Worm (Caenorhabditis elegans) whole organism, L3 larva: ENCODE measurements around the gene C12D8.9.

Experiments used
- ZK546.5 ChIP-seq: sonication (generic microtip); optimal IDR thresholded peaks from 2 replicates; lab custom pipeline; 2017; ENCODE audit warnings: missing biosample characterization, missing genetic modification characterization
- ama-1 ChIP-seq: fragments of 150-350 bp; optimal IDR thresholded peaks from 2 replicates; lab custom pipeline; 2018
- ceh-28 ChIP-seq: fragments of 150-350 bp; optimal IDR thresholded peaks from 2 replicates; lab custom pipeline; 2014; ENCODE audit warnings: missing biosample characterization, missing genetic modification reagents, missing genetic modification characterization
- ceh-82 ChIP-seq: fragments of 150-350 bp; optimal IDR thresholded peaks from 2 replicates; lab custom pipeline; 2014; ENCODE audit warnings: missing biosample characterization, missing genetic modification characterization
- ceh-9 ChIP-seq: sonication (generic microtip); optimal IDR thresholded peaks from 2 replicates; lab custom pipeline; 2018; ENCODE audit warnings: missing biosample characterization, missing genetic modification characterization
- egl-5 ChIP-seq: fragments of 150-350 bp; optimal IDR thresholded peaks from 2 replicates; lab custom pipeline; 2017; ENCODE audit warnings: missing biosample characterization, missing genetic modification reagents, missing genetic modification characterization, inconsistent platforms
- elt-1 ChIP-seq: fragments of 150-350 bp; optimal IDR thresholded peaks from 2 replicates; lab custom pipeline; 2014; ENCODE audit warnings: missing biosample characterization, missing genetic modification characterization
- elt-2 ChIP-seq: sonication (generic microtip); optimal IDR thresholded peaks from 2 replicates; lab custom pipeline; 2016; ENCODE audit warnings: missing genetic modification reagents, mild to moderate bottlenecking, missing genetic modification characterization, missing compliant biosample characterization
- elt-3 ChIP-seq, 3 experiments: fragments of 150-350 bp in 1 of 3; sonication (generic microtip) in 2 of 3; optimal IDR thresholded peaks; 2 replicates in 2 of 3; 4 replicates in 1 of 3; lab custom pipeline; 2014 to 2017; ENCODE audit warnings: missing biosample characterization in 3 of 3, missing genetic modification characterization in 3 of 3
- fkh-10 ChIP-seq: sonication (generic microtip); optimal IDR thresholded peaks from 2 replicates; lab custom pipeline; 2017; ENCODE audit warnings: missing biosample characterization, missing genetic modification reagents, missing genetic modification characterization
- hmg-11 ChIP-seq: sonication (generic microtip); optimal IDR thresholded peaks from 2 replicates; lab custom pipeline; 2016; ENCODE audit warnings: missing genetic modification characterization, missing compliant biosample characterization
- lin-15B ChIP-seq: fragments of 150-350 bp; optimal IDR thresholded peaks from 2 replicates; lab custom pipeline; 2014; ENCODE audit warnings: missing biosample characterization, missing genetic modification characterization
- lin-39 ChIP-seq: fragments of 150-350 bp; optimal IDR thresholded peaks from 2 replicates; lab custom pipeline; 2018; ENCODE audit warnings: missing biosample characterization, missing genetic modification reagents, missing genetic modification characterization
- mdl-1 ChIP-seq: fragments of 150-350 bp; optimal IDR thresholded peaks from 2 replicates; lab custom pipeline; 2014; ENCODE audit warnings: missing biosample characterization, missing genetic modification characterization
- nfya-1 ChIP-seq: sonication (generic microtip); optimal IDR thresholded peaks from 2 replicates; lab custom pipeline; 2017; ENCODE audit warnings: missing genetic modification characterization, mild to moderate bottlenecking, missing compliant biosample characterization, antibody characterized with exemption, moderate library complexity; ENCODE audit not compliant: insufficient read depth
- nhr-11 ChIP-seq: fragments of 150-350 bp; optimal IDR thresholded peaks from 2 replicates; lab custom pipeline; 2014; ENCODE audit warnings: missing biosample characterization, missing genetic modification characterization
- nhr-237 ChIP-seq: fragments of 150-350 bp; optimal IDR thresholded peaks from 2 replicates; lab custom pipeline; 2014; ENCODE audit warnings: missing biosample characterization, missing genetic modification characterization
- nhr-28 ChIP-seq: fragments of 150-350 bp; optimal IDR thresholded peaks from 2 replicates; lab custom pipeline; 2014; ENCODE audit warnings: missing biosample characterization, missing genetic modification characterization
- nhr-76 ChIP-seq: fragments of 150-350 bp; sonication (generic microtip); optimal IDR thresholded peaks from 5 replicates; lab custom pipeline; 2014; ENCODE audit warnings: missing biosample characterization, missing genetic modification characterization
- pha-4 ChIP-seq: fragments of 150-350 bp; optimal IDR thresholded peaks from 2 replicates; lab custom pipeline; 2014; ENCODE audit warnings: missing biosample characterization, missing genetic modification reagents, missing genetic modification characterization
- pqm-1 ChIP-seq: fragments of 150-350 bp; optimal IDR thresholded peaks from 2 replicates; lab custom pipeline; 2017; ENCODE audit warnings: missing biosample characterization, missing genetic modification characterization, inconsistent platforms
- sea-2 ChIP-seq: fragments of 150-350 bp; sonication (generic microtip); optimal IDR thresholded peaks from 4 replicates; lab custom pipeline; 2014; ENCODE audit warnings: missing biosample characterization, missing genetic modification reagents, missing genetic modification characterization
- skn-1 ChIP-seq: fragments of 150-350 bp; optimal IDR thresholded peaks from 2 replicates; lab custom pipeline; 2014; ENCODE audit warnings: missing biosample characterization, missing genetic modification characterization
- snpc-4 ChIP-seq: fragments of 150-350 bp; optimal IDR thresholded peaks from 2 replicates; lab custom pipeline; 2014; ENCODE audit warnings: missing biosample characterization, missing genetic modification characterization
- tbx-2 ChIP-seq: sonication (generic microtip); optimal IDR thresholded peaks from 2 replicates; lab custom pipeline; 2016; ENCODE audit warnings: mild to moderate bottlenecking, missing genetic modification characterization, missing compliant biosample characterization
- unc-39 ChIP-seq: sonication (generic microtip); optimal IDR thresholded peaks from 4 replicates; lab custom pipeline; 2017; ENCODE audit warnings: missing biosample characterization, missing genetic modification characterization
- ztf-11 ChIP-seq: fragments of 150-350 bp; optimal IDR thresholded peaks from 2 replicates; lab custom pipeline; 2014; ENCODE audit warnings: missing biosample characterization, missing genetic modification characterization

C12D8.9 gene

ce11 chrV:10248255-10248979 lies 5.4 kb upstream of the C12D8.9 start, which contains the start of gene akt-1:
TSS of gene akt-1 (plus strand) at chrV:10248905.
- TF ChIP-seq pha-4 (tag; lab: Kevin White, UChicago) (peak; percentile 1), elt-2 (tag; lab: Kevin White, UChicago) (peak; percentile 17), pqm-1 (tag; lab: Kevin White, UChicago) (peak; percentile 77), snpc-4 (tag; lab: Kevin White, UChicago) (no peak), hmg-11 (tag; lab: Kevin White, UChicago) (peak; percentile 4)

ce11 chrV:10247673-10248239 lies 4.8 kb upstream of the C12D8.9 start:
- TF ChIP-seq ama-1 (lab: Kevin White, UChicago), result peak; percentile 75
- TF ChIP-seq elt-1 (tag; lab: Kevin White, UChicago), result no peak
- TF ChIP-seq elt-3 (tag; optimal IDR thresholded peaks at IDR 0.05; lab: Kevin White, UChicago), result no peak
- TF ChIP-seq unc-39 (tag; lab: Kevin White, UChicago), result no peak

- peak; percentile 10 for TF ChIP-seq snpc-4 (tag; lab: Kevin White, UChicago)
- TF ChIP-seq hmg-11 (tag; lab: Kevin White, UChicago), result peak; percentile 38
- peak; percentile 13 for TF ChIP-seq lin-39 (tag; lab: Kevin White, UChicago)
- TF ChIP-seq nhr-237 (tag; lab: Kevin White, UChicago), result no peak
- TF ChIP-seq pha-4 (tag; lab: Kevin White, UChicago), result peak; percentile 67
- TF ChIP-seq skn-1 (tag; lab: Kevin White, UChicago), result no peak
- TF ChIP-seq ztf-11, result no peak
- no peak for TF ChIP-seq fkh-10 (GFP tag; lab: Kevin White, UChicago)
- no peak for TF ChIP-seq sea-2 (GFP tag; lab: Kevin White, UChicago)
- TF ChIP-seq nhr-76, result no peak
- no peak for TF ChIP-seq nhr-11 (tag; lab: Kevin White, UChicago)
- TF ChIP-seq tbx-2 (tag; lab: Kevin White, UChicago), result no peak
- TF ChIP-seq nfya-1 (tag; lab: Kevin White, UChicago), result peak; percentile 41
- no peak for TF ChIP-seq ceh-28 (tag; lab: Kevin White, UChicago)
- peak; percentile 19 for TF ChIP-seq elt-2 (tag; lab: Kevin White, UChicago)
- TF ChIP-seq ZK546.5 (tag; lab: Kevin White, UChicago), result no peak
- TF ChIP-seq ceh-9 (tag; lab: Kevin White, UChicago), result no peak
- TF ChIP-seq nhr-28 (tag; lab: Kevin White, UChicago), result no peak
- no peak for TF ChIP-seq unc-39 (tag; lab: Kevin White, UChicago)
- TF ChIP-seq ceh-82, result no peak
- TF ChIP-seq, all 47 proteins: peak for 6
These were observed 4.0 kb upstream of the C12D8.9 start for ce11 chrV:10246967-10247366.

- no peak for TF ChIP-seq ztf-11
- peak; percentile 34 for TF ChIP-seq lin-15B (tag; lab: Kevin White, UChicago)
- TF ChIP-seq egl-5 (tag; lab: Kevin White, UChicago), result peak; percentile 62
- TF ChIP-seq fkh-10 (GFP tag; lab: Kevin White, UChicago), result peak; percentile 57
- TF ChIP-seq mdl-1 (tag; lab: Kevin White, UChicago), result peak; percentile 89
- TF ChIP-seq nfya-1 (tag; lab: Kevin White, UChicago), result peak; percentile 66
- no peak for TF ChIP-seq skn-1 (tag; lab: Kevin White, UChicago)
- TF ChIP-seq lin-39 (tag; lab: Kevin White, UChicago), result peak; percentile 94
- peak; percentile 79 for TF ChIP-seq pha-4 (tag; lab: Kevin White, UChicago)
- peak; percentile 18 for TF ChIP-seq snpc-4 (tag; lab: Kevin White, UChicago)
These were observed 3.5 kb upstream of the C12D8.9 start for ce11 chrV:10246443-10246885.

ce11 chrV:10245615-10246014 lies 2.6 kb upstream of the C12D8.9 start:
- TF ChIP-seq ceh-9 (tag; lab: Kevin White, UChicago) (no peak), nfya-1 (tag; lab: Kevin White, UChicago) (no peak), pqm-1 (tag; lab: Kevin White, UChicago) (peak; percentile 30), elt-2 (tag; lab: Kevin White, UChicago) (peak; percentile 38), pha-4 (tag; lab: Kevin White, UChicago) (peak; percentile 90)
